Fruit fly (Drosophila melanogaster): ENCODE measurements around the gene Aduk.
A peak's percentile ranks its signal among the peaks of the same experiment; 100 is the strongest.

Aduk gene

DNA sequence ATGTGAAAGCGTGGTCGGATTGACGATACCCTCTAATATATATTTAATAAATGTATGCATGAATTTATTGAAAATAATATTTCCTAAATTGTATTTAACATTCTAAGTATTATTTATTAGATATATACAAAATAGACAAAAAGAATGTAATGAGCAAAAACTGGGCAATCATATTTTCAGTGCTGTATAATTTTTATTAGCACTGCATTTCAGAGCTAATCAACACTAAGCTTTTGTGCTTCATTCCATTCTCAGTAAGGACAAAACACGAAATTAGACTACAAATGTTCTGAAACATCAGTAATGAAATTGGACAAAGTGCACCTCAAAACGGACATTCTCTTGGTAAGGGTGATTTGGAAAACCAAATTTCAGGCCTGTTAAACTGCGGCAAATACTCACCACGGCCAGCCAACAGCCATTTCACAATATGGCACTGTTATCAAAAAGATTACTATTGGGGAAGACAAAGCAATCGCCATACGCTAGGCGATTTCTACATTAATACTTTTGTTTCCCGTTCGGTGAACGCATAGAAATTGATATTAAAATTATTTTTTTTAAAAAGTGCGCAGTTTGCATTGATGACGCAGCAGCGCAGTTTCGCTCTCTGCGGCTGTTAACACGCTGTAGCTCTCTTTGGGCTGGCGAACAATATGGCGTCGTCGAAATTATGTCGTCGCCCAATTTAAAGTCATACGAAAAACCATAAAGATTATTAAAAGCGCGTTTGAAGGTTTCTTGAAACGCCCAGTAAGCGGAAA, 6.1 kb upstream of the Aduk start (continued):
- TF ChIP-seq nerfin-2 (GFP tag; IDR thresholded peaks at IDR 0.05; ENCODE audit: partially characterized antibody) (no peak), gsb-n (tag; optimal IDR thresholded peaks at IDR 0.05) (peak; percentile 83), usp (GFP tag; optimal IDR thresholded peaks at IDR 0.05) (no peak), Hmx (GFP tag; optimal IDR thresholded peaks at IDR 0.05) (no peak), bsh (GFP tag; optimal IDR thresholded peaks at IDR 0.05) (peak; percentile 75 to 86), CG1603 (tag; optimal IDR thresholded peaks at IDR 0.05) (peak; percentile 71), hb (GFP tag; IDR thresholded peaks at IDR 0.05; ENCODE audit: partially characterized antibody) (no peak), Fer2 (tag; optimal IDR thresholded peaks at IDR 0.05) (peak; percentile 77), Rfx (GFP tag; IDR thresholded peaks at IDR 0.05) (peak; percentile 89), sob (GFP tag; IDR thresholded peaks at IDR 0.05) (peak; percentile 87), CG10209 (GFP tag; optimal IDR thresholded peaks at IDR 0.05) (peak; percentile 93), NfI (GFP tag; optimal IDR thresholded peaks at IDR 0.05) (peak; percentile 90), pita (GFP tag; optimal IDR thresholded peaks at IDR 0.05) (no peak), CG5245 (GFP tag; optimal IDR thresholded peaks at IDR 0.05) (peak; percentile 80), Atf3 (GFP tag; optimal IDR thresholded peaks at IDR 0.05) (peak; percentile 39), grau (tag; optimal IDR thresholded peaks at IDR 0.05) (peak; percentile 93), CG9817 (tag; optimal IDR thresholded peaks at IDR 0.05) (peak; percentile 84), jumu (GFP tag; optimal IDR thresholded peaks at IDR 0.05) (peak; percentile 54), jing (GFP tag; optimal IDR thresholded peaks at IDR 0.05) (peak; percentile 59), fd102C (GFP tag; optimal IDR thresholded peaks at IDR 0.05) (peak; percentile 29), CG12155 (GFP tag; optimal IDR thresholded peaks at IDR 0.05) (peak; percentile 82), Nf-YA (GFP tag; IDR thresholded peaks at IDR 0.05) (peak; percentile 41; the same call in 1 of the 2 replicates), B-H2 (GFP tag; optimal IDR thresholded peaks at IDR 0.05) (peak; percentile 82), Drgx (GFP tag; IDR thresholded peaks at IDR 0.05) (peak; percentile 69), lmd (GFP tag; IDR thresholded peaks at IDR 0.05) (peak; percentile 89), psq (GFP tag; optimal IDR thresholded peaks at IDR 0.05) (peak; percentile 60), slp2 (GFP tag; optimal IDR thresholded peaks at IDR 0.05) (peak; percentile 56), mld (GFP tag; IDR thresholded peaks at IDR 0.05; ENCODE audit: partially characterized antibody) (no peak), CG18011 (GFP tag; optimal IDR thresholded peaks at IDR 0.05) (peak; percentile 72), CG12942 (GFP tag; optimal IDR thresholded peaks at IDR 0.05) (peak; percentile 87), CG4328 (GFP tag; optimal IDR thresholded peaks at IDR 0.05) (peak; percentile 80), CG8478 (optimal IDR thresholded peaks at IDR 0.05) (no peak), pzg (GFP tag; optimal IDR thresholded peaks at IDR 0.05) (peak; percentile 13), Hey (tag; optimal IDR thresholded peaks at IDR 0.05) (peak; percentile 32), CG10431 (GFP tag; optimal IDR thresholded peaks at IDR 0.05) (peak; percentile 19), CG30403 (GFP tag; optimal IDR thresholded peaks at IDR 0.05) (peak; percentile 93), ac (GFP tag; optimal IDR thresholded peaks at IDR 0.05) (no peak), H2.0 (GFP tag; IDR thresholded peaks at IDR 0.05) (peak; percentile 76), CG34422 (GFP tag; IDR thresholded peaks at IDR 0.05) (peak; percentile 80), fu2 (GFP tag; optimal IDR thresholded peaks at IDR 0.05) (peak; percentile 56), Mes4 (GFP tag; optimal IDR thresholded peaks at IDR 0.05) (no peak), CG6272 (GFP tag; IDR thresholded peaks at IDR 0.05) (peak; percentile 60), CG17186 (GFP tag; optimal IDR thresholded peaks at IDR 0.05) (peak; percentile 3), Sin3A (optimal IDR thresholded peaks at IDR 0.05) (no peak), ham (GFP tag; IDR thresholded peaks at IDR 0.05) (peak; percentile 45; the same call in 1 of the 2 replicates), stc (GFP tag; IDR thresholded peaks at IDR 0.05) (peak; percentile 86), fru (optimal IDR thresholded peaks at IDR 0.05) (no peak), chn (GFP tag; optimal IDR thresholded peaks at IDR 0.05) (peak; percentile 72), prd (optimal IDR thresholded peaks at IDR 0.05) (no peak), prd (GFP tag; IDR thresholded peaks at IDR 0.05) (peak; percentile 85), Chrac-16 (GFP tag; optimal IDR thresholded peaks at IDR 0.05) (peak; percentile 87)

All from whole organism, embryonic.